Worm (Caenorhabditis elegans) whole organism, L4 larva: ENCODE results near the gene Y62H9A.10.

Experiments
- D1046.2 ChIP-seq: fragments of 200-800 bp; sonication (Bioruptor generic); IDR thresholded peaks from 2 replicates; pipeline ENCODE4 v1.3.6; 2022; ENCODE audit warnings: missing genetic modification characterization, missing compliant biosample characterization
- F37D6.2 ChIP-seq: sonication (generic microtip); optimal IDR thresholded peaks from 2 replicates; lab custom pipeline; 2016; ENCODE audit warnings: mild to moderate bottlenecking, missing genetic modification characterization, missing compliant biosample characterization
- F44E2.7 ChIP-seq: fragments of 200-800 bp; sonication (Bioruptor generic); IDR thresholded peaks from 2 replicates; pipeline ENCODE4 v2.1.2; 2022; ENCODE audit warnings: missing genetic modification characterization, missing compliant biosample characterization
- T20F7.1 ChIP-seq: fragments of 200-800 bp; sonication (Bioruptor generic); optimal IDR thresholded peaks from 2 replicates; lab custom pipeline; 2018; ENCODE audit warnings: mild to moderate bottlenecking, missing genetic modification characterization, missing compliant biosample characterization
- Y105C5A.15 ChIP-seq: fragments of 200-800 bp; sonication (Bioruptor generic); IDR thresholded peaks from 2 replicates; pipeline ENCODE4 v1.3.6; 2022; ENCODE audit warnings: missing genetic modification characterization, missing compliant biosample characterization
- Y75B8A.6 ChIP-seq: fragments of 200-800 bp; sonication (Bioruptor generic); IDR thresholded peaks from 2 replicates; pipeline ENCODE4 v1.3.6; 2022; ENCODE audit warnings: missing genetic modification reagents, missing genetic modification characterization, missing compliant biosample characterization
- ZK337.2 ChIP-seq: fragments of 200-800 bp; sonication (Bioruptor generic); IDR thresholded peaks from 2 replicates; pipeline ENCODE4 v1.3.6; 2022; ENCODE audit warnings: missing genetic modification reagents, missing genetic modification characterization, missing compliant biosample characterization
- ZK546.5 ChIP-seq, 2 experiments: sonication (generic microtip); optimal IDR thresholded peaks; 2 replicates each; lab custom pipeline; 2017; ENCODE audit warnings: missing biosample characterization in 2 of 2, missing genetic modification characterization in 2 of 2
- aha-1 ChIP-seq: fragments of 150-350 bp; peaks from one replicate; lab custom pipeline; 2014; ENCODE audit warnings: missing biosample characterization, missing genetic modification characterization
- attf-4 ChIP-seq: sonication (generic microtip); optimal IDR thresholded peaks from 3 replicates; lab custom pipeline; 2017; ENCODE audit warnings: missing biosample characterization, missing genetic modification characterization
- ceh-28 ChIP-seq: fragments of 150-350 bp; optimal IDR thresholded peaks from 2 replicates; lab custom pipeline; 2014; ENCODE audit warnings: missing biosample characterization, missing genetic modification reagents, missing genetic modification characterization
- ceh-32 ChIP-seq: sonication (generic microtip); optimal IDR thresholded peaks from 2 replicates; lab custom pipeline; 2016; ENCODE audit warnings: mild to moderate bottlenecking, missing genetic modification characterization, missing compliant biosample characterization; ENCODE audit not compliant: poor library complexity
- ceh-44 ChIP-seq: fragments of 200-800 bp; sonication (Bioruptor generic); IDR thresholded peaks from 2 replicates; pipeline ENCODE4 v1.3.6; 2022; ENCODE audit warnings: missing genetic modification reagents, missing genetic modification characterization, missing compliant biosample characterization
- ceh-62 ChIP-seq: sonication (generic microtip); optimal IDR thresholded peaks from 2 replicates; lab custom pipeline; 2017; ENCODE audit warnings: missing biosample characterization, missing genetic modification characterization
- ceh-82 ChIP-seq: sonication (generic microtip); optimal IDR thresholded peaks from 2 replicates; lab custom pipeline; 2017; ENCODE audit warnings: missing biosample characterization, missing genetic modification characterization
- daf-16 ChIP-seq, 3 experiments: sonication (generic microtip); optimal IDR thresholded peaks; 2 replicates each; lab custom pipeline; 2016 to 2017; ENCODE audit warnings: missing genetic modification characterization in 3 of 3, missing genetic modification reagents in 3 of 3, mild to moderate bottlenecking in 2 of 3, missing compliant biosample characterization in 2 of 3, missing biosample characterization in 1 of 3, moderate library complexity in 1 of 3
- dmd-6 ChIP-seq: fragments of 200-800 bp; sonication (Bioruptor generic); IDR thresholded peaks from 2 replicates; pipeline ENCODE4 v1.3.6; 2022; ENCODE audit warnings: missing genetic modification reagents, missing genetic modification characterization, missing compliant biosample characterization
- dmd-8 ChIP-seq: fragments of 200-800 bp; sonication (Bioruptor generic); IDR thresholded peaks from 2 replicates; pipeline ENCODE4 v1.3.6; 2022; ENCODE audit warnings: missing genetic modification characterization, missing compliant biosample characterization
- dve-1 ChIP-seq: sonication (generic microtip); optimal IDR thresholded peaks from 2 replicates; lab custom pipeline; 2017; ENCODE audit warnings: antibody characterized with exemption, mild to moderate bottlenecking, missing genetic modification characterization, missing compliant biosample characterization; ENCODE audit not compliant: insufficient read depth
- fkh-10 ChIP-seq: fragments of 150-350 bp; optimal IDR thresholded peaks from 2 replicates; lab custom pipeline; 2014; ENCODE audit warnings: missing biosample characterization, missing genetic modification reagents, missing genetic modification characterization
- fos-1 ChIP-seq: fragments of 150-350 bp; optimal IDR thresholded peaks from 2 replicates; lab custom pipeline; 2014; ENCODE audit warnings: missing biosample characterization, missing genetic modification characterization
- hif-1 ChIP-seq, 2 experiments: sonication (generic microtip); optimal IDR thresholded peaks; 2 replicates each; lab custom pipeline; 2016 to 2017; ENCODE audit warnings: missing compliant biosample characterization in 2 of 2, missing genetic modification characterization in 2 of 2, missing genetic modification reagents in 2 of 2, missing genotype in 2 of 2, mild to moderate bottlenecking in 1 of 2
- hlh-11 ChIP-seq: fragments of 200-800 bp; sonication (Bioruptor generic); optimal IDR thresholded peaks from 2 replicates; lab custom pipeline; 2018; ENCODE audit warnings: mild to moderate bottlenecking, missing genetic modification characterization, missing compliant biosample characterization
- lim-7 ChIP-seq: fragments of 200-800 bp; sonication (Bioruptor generic); IDR thresholded peaks from 2 replicates; pipeline ENCODE4 v1.3.6; 2022; ENCODE audit warnings: missing genetic modification characterization, missing compliant biosample characterization
- lin-1 ChIP-seq: fragments of 200-800 bp; sonication (Bioruptor generic); IDR thresholded peaks from 2 replicates; pipeline ENCODE4 v1.3.6; 2022; ENCODE audit warnings: missing genetic modification reagents, missing genetic modification characterization, missing compliant biosample characterization
- lin-13 ChIP-seq: fragments of 150-350 bp; optimal IDR thresholded peaks from 2 replicates; lab custom pipeline; 2014; ENCODE audit warnings: missing biosample characterization, missing genetic modification reagents, missing genetic modification characterization
- lin-15B ChIP-seq: fragments of 150-350 bp; sonication (generic microtip); optimal IDR thresholded peaks from 3 replicates; lab custom pipeline; 2014; ENCODE audit warnings: missing biosample characterization, missing genetic modification characterization
- lin-29 ChIP-seq: fragments of 200-800 bp; sonication (Bioruptor generic); IDR thresholded peaks from 2 replicates; pipeline ENCODE4 v1.3.6; 2022; ENCODE audit warnings: missing genetic modification reagents, missing genetic modification characterization, missing compliant biosample characterization
- nhr-102 ChIP-seq: sonication (generic microtip); optimal IDR thresholded peaks from 2 replicates; lab custom pipeline; 2016; ENCODE audit warnings: mild to moderate bottlenecking, missing genetic modification characterization, moderate library complexity, missing compliant biosample characterization
- nhr-25 ChIP-seq: sonication (generic microtip); optimal IDR thresholded peaks from 2 replicates; lab custom pipeline; 2017; ENCODE audit warnings: missing genetic modification characterization, mild to moderate bottlenecking, missing compliant biosample characterization, antibody characterized with exemption, moderate library complexity, borderline replicate concordance; ENCODE audit not compliant: insufficient read depth
- nhr-48 ChIP-seq: sonication (generic microtip); optimal IDR thresholded peaks from 2 replicates; lab custom pipeline; 2016; ENCODE audit warnings: mild to moderate bottlenecking, missing genetic modification characterization, missing compliant biosample characterization
- nhr-6 ChIP-seq: fragments of 150-350 bp; optimal IDR thresholded peaks from 2 replicates; lab custom pipeline; 2014; ENCODE audit warnings: missing biosample characterization, missing genetic modification characterization
- php-3 ChIP-seq: fragments of 200-800 bp; sonication (Bioruptor generic); IDR thresholded peaks from 2 replicates; pipeline ENCODE4 v1.3.6; 2022; ENCODE audit warnings: missing genetic modification reagents, missing genetic modification characterization, missing compliant biosample characterization
- pqm-1 ChIP-seq: sonication (generic microtip); optimal IDR thresholded peaks from 2 replicates; lab custom pipeline; 2017; ENCODE audit warnings: missing biosample characterization, missing genetic modification characterization
- saeg-2 ChIP-seq: fragments of 200-800 bp; sonication (Bioruptor generic); IDR thresholded peaks from 2 replicates; pipeline ENCODE4 v1.3.6; 2022; ENCODE audit warnings: missing genetic modification reagents, missing genetic modification characterization, missing compliant biosample characterization
- sdz-12 ChIP-seq: fragments of 200-800 bp; sonication (Bioruptor generic); optimal IDR thresholded peaks from 2 replicates; lab custom pipeline; 2018; ENCODE audit warnings: mild to moderate bottlenecking, missing genetic modification characterization, missing compliant biosample characterization
- snpc-1.2 ChIP-seq: fragments of 200-800 bp; sonication (Bioruptor generic); IDR thresholded peaks from 2 replicates; pipeline ENCODE4 v1.3.6; 2022; ENCODE audit warnings: missing genetic modification reagents, missing genetic modification characterization, missing compliant biosample characterization
- tra-1 ChIP-seq: fragments of 200-800 bp; sonication (Bioruptor generic); IDR thresholded peaks from 2 replicates; pipeline ENCODE4 v1.3.6; 2022; ENCODE audit warnings: missing genetic modification reagents, missing genetic modification characterization, missing compliant biosample characterization
- unc-130 ChIP-seq: sonication (generic microtip); optimal IDR thresholded peaks from 2 replicates; lab custom pipeline; 2016; ENCODE audit warnings: missing genetic modification reagents, missing genetic modification characterization, missing compliant biosample characterization
- vab-7 ChIP-seq: fragments of 200-800 bp; sonication (Bioruptor generic); IDR thresholded peaks from 2 replicates; pipeline ENCODE4 v1.3.6; 2022; ENCODE audit warnings: missing genetic modification reagents, missing genetic modification characterization, missing compliant biosample characterization
- zfp-2 ChIP-seq: sonication (generic microtip); optimal IDR thresholded peaks from 2 replicates; lab custom pipeline; 2016; ENCODE audit warnings: mild to moderate bottlenecking, missing genetic modification characterization, missing compliant biosample characterization

The Y62H9A.10 gene

ce11 chrX:11933547-11933946, 31.0 kb upstream of the Y62H9A.10 start (continued):
- peak; percentile 66; the same call in 1 of the 2 replicates for TF ChIP-seq vab-7
- 0 out of 2 replicates have a peak, but pooled peaks have one; percentile 49 for TF ChIP-seq ceh-44 (GFP tag; lab: Robert Waterston, UW)

DNA sequence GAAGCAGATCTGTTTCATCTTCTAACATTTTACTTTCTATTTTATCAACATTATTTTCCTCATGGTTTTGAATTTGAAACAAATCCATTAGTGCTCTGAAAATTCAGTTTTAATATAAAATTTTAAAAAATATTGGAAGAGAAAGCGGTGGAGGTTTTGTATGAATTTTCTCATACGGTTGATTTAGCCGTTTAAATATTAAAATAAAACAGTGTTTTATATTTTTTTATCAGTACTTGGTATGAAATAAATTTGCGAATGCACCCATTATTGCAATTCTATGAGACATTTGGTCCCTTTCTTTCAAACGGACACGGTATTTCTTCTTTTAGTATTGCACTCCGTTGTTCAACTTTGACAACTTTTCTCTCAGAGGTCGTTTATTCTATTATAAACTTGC, 29.0 kb upstream of the Y62H9A.10 start, which contains the start of gene dot-1.4:
Gene dot-1.4, minus strand, starts transcription at position 101 of the 400 bp plus-strand sequence.
- TF ChIP-seq sdz-12 (GFP tag; lab: Kevin White, UChicago) (no peak), lin-15B (no peak), ZK546.5 (tag; optimal IDR thresholded peaks at IDR 0.05; lab: Kevin White, UChicago) (no peak), ceh-28 (tag; lab: Kevin White, UChicago) (no peak), lin-13 (GFP tag; lab: Kevin White, UChicago) (no peak)

- TF ChIP-seq nhr-48 (tag; lab: Kevin White, UChicago) (no peak), lin-13 (GFP tag; lab: Kevin White, UChicago) (no peak), D1046.2 (GFP tag; lab: Robert Waterston, UW) (no peak), snpc-1.2 (GFP tag; lab: Robert Waterston, UW) (no peak), F37D6.2 (no peak), php-3 (GFP tag; lab: Robert Waterston, UW) (no peak)
These were observed 25.0 kb upstream of the Y62H9A.10 start, which contains the start of gene F55G7.4 for ce11 chrX:11927585-11927984. F55G7.4 (plus strand) TSS chrX:11927885.

DNA sequence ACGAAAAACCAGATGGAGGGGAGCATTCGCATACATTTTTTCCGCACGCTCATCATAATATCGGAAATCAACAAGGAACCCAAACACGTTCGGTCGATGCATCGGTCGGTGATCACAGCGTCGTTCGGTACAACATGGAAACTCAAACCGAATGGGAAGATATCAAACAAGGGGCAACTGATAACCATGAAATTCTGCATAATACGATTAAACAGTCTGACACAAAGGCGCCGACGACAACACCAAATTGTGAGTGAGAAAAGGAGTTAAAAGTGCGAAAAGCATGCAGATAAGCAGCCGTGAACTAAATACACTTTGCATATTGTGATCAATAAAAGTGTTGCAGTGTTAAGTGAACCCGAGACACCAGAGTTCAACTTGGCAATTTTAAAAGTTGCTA, 22.7 kb upstream of the Y62H9A.10 start:
- TF ChIP-seq vab-7 (no peak), dve-1 (tag; lab: Kevin White, UChicago) (peak; percentile 51), Y105C5A.15 (no peak), unc-130 (GFP tag; lab: Kevin White, UChicago) (no peak), hlh-11 (tag; lab: Kevin White, UChicago) (peak; percentile 58), daf-16 (GFP tag; optimal IDR thresholded peaks at IDR 0.05; lab: Kevin White, UChicago) (no peak), daf-16 (tag; optimal IDR thresholded peaks at IDR 0.05; lab: Kevin White, UChicago) (peak; percentile 75), nhr-48 (tag; lab: Kevin White, UChicago) (peak; percentile 8), pqm-1 (tag; lab: Kevin White, UChicago) (peak; percentile 29), dmd-6 (peak; percentile 59)

DNA sequence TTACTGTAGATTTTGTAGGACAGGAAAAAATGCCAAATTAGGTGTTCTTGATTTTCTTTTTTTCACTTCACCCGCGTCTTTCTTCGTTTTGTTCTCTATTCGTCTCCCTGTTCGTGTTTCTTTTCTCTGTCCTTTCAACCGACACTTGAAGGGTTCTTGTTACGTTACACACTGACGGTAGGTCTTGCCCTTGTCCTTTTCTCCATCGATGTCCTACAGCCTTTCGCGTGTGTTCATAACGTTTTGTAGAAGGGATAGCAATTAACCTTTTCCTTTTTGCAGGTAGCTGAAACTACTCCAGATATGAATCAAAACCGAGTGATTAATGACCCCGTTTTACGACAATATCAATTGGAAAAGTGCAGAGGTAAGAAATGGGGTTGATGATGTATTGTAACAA, 21.6 kb upstream of the Y62H9A.10 start, which contains the start of gene F55G7.1:
Gene F55G7.1, plus strand, starts transcription at position 276 of the 400 bp plus-strand sequence.
- no peak for TF ChIP-seq lin-15B
- no peak for TF ChIP-seq lin-1 (GFP tag; lab: Robert Waterston, UW)
- TF ChIP-seq hif-1 (tag; optimal IDR thresholded peaks at IDR 0.05; lab: Kevin White, UChicago): no peak
- no peak for TF ChIP-seq lin-29
- no peak for TF ChIP-seq ceh-32
- TF ChIP-seq ceh-82 (tag; lab: Kevin White, UChicago): no peak
- TF ChIP-seq fos-1 (tag; lab: Kevin White, UChicago): no peak
- no peak for TF ChIP-seq Y75B8A.6 (GFP tag; lab: Robert Waterston, UW)
- peak; percentile 97 for TF ChIP-seq aha-1 (tag; lab: Kevin White, UChicago)
- TF ChIP-seq saeg-2 (GFP tag; lab: Robert Waterston, UW): no peak
- TF ChIP-seq lin-13 (GFP tag; lab: Kevin White, UChicago): peak; percentile 51
- TF ChIP-seq fkh-10 (GFP tag; lab: Kevin White, UChicago): no peak
- no peak for TF ChIP-seq nhr-25 (tag; lab: Kevin White, UChicago)
- TF ChIP-seq zfp-2 (tag; lab: Kevin White, UChicago): no peak
- no peak for TF ChIP-seq F44E2.7 (GFP tag; lab: Robert Waterston, UW)
- TF ChIP-seq tra-1: no peak
- no peak for TF ChIP-seq hlh-11 (tag; lab: Kevin White, UChicago)
- no peak for TF ChIP-seq lim-7
- TF ChIP-seq unc-130 (GFP tag; lab: Kevin White, UChicago): no peak
- TF ChIP-seq nhr-48 (tag; lab: Kevin White, UChicago): peak; percentile 13
- TF ChIP-seq nhr-102 (tag; lab: Kevin White, UChicago): peak; percentile 84
- TF ChIP-seq T20F7.1 (GFP tag; lab: Kevin White, UChicago): peak; percentile 68
- no peak for TF ChIP-seq sdz-12 (GFP tag; lab: Kevin White, UChicago)
- TF ChIP-seq ceh-62 (tag; lab: Kevin White, UChicago): no peak
- TF ChIP-seq ceh-44 (GFP tag; lab: Robert Waterston, UW): peak; percentile 20; the same call in 1 of the 2 replicates
- TF ChIP-seq dmd-8 (GFP tag; lab: Robert Waterston, UW): no peak
- TF ChIP-seq dve-1 (tag; lab: Kevin White, UChicago): peak; percentile 71
- no peak for TF ChIP-seq attf-4 (tag; lab: Kevin White, UChicago)
- no peak for TF ChIP-seq nhr-6 (tag; lab: Kevin White, UChicago)
- TF ChIP-seq ZK337.2 (GFP tag; lab: Robert Waterston, UW): no peak
- no peak for TF ChIP-seq D1046.2 (GFP tag; lab: Robert Waterston, UW)
